Fruit fly (Drosophila melanogaster) whole organism, adult: ENCODE data around the gene Gug.

Source experiments
- CG11617 ChIP-seq: fragments of 200-800 bp; sonication (Bioruptor generic); optimal IDR thresholded peaks from 2 replicates; lab custom pipeline; 2017; ENCODE audit warnings: mild to moderate bottlenecking, missing biosample characterization, missing genetic modification reagents, missing genetic modification characterization
- CG12768 ChIP-seq: fragments of 200-800 bp; sonication (Bioruptor generic); optimal IDR thresholded peaks from 2 replicates; lab custom pipeline; 2017; ENCODE audit warnings: missing biosample characterization, missing genetic modification characterization, mild to moderate bottlenecking, moderate library complexity, missing genetic modification reagents
- CG1620 ChIP-seq: fragments of 200-800 bp; sonication (Bioruptor generic); optimal IDR thresholded peaks from 2 replicates; lab custom pipeline; 2016; ENCODE audit warnings: missing biosample characterization, missing genetic modification characterization
- CG33017 ChIP-seq: fragments of 200-800 bp; sonication (Bioruptor generic); optimal IDR thresholded peaks from 2 replicates; lab custom pipeline; 2018; ENCODE audit warnings: missing biosample characterization, mild to moderate bottlenecking, missing genetic modification characterization, moderate library complexity
- CG5204 ChIP-seq: fragments of 200-800 bp; sonication (Bioruptor generic); optimal IDR thresholded peaks from 2 replicates; lab custom pipeline; 2016; ENCODE audit warnings: missing biosample characterization, missing genetic modification characterization
- CG7045 ChIP-seq: fragments of 200-800 bp; sonication (Bioruptor generic); optimal IDR thresholded peaks from 2 replicates; lab custom pipeline; 2017; ENCODE audit warnings: missing biosample characterization, mild to moderate bottlenecking, missing genetic modification characterization
- CG7101 ChIP-seq: fragments of 200-800 bp; sonication (Bioruptor generic); optimal IDR thresholded peaks from 2 replicates; lab custom pipeline; 2018; ENCODE audit warnings: missing biosample characterization, mild to moderate bottlenecking, missing genetic modification characterization, moderate library complexity
- Clk ChIP-seq: fragments of 200-800 bp; sonication (Bioruptor generic); optimal IDR thresholded peaks from 2 replicates; lab custom pipeline; 2017; ENCODE audit warnings: missing biosample characterization, missing genetic modification characterization
- Crg-1 ChIP-seq: fragments of 200-800 bp; sonication (Bioruptor generic); optimal IDR thresholded peaks from 2 replicates; lab custom pipeline; 2016; ENCODE audit warnings: missing biosample characterization, missing genetic modification characterization
- Hr96 ChIP-seq: fragments of 200-800 bp; sonication (Bioruptor generic); optimal IDR thresholded peaks from 2 replicates; lab custom pipeline; 2016; ENCODE audit warnings: missing biosample characterization, missing genetic modification characterization
- Mnt ChIP-seq: fragments of 200-800 bp; sonication (Bioruptor generic); optimal IDR thresholded peaks from 2 replicates; lab custom pipeline; 2016; ENCODE audit warnings: missing biosample characterization, mild to moderate bottlenecking, missing genetic modification characterization
- cnc ChIP-seq, 2 experiments: fragments of >200 bp; optimal IDR thresholded peaks; 2 replicates each; lab custom pipeline; 2017
- kay ChIP-seq: fragments of 200-800 bp; sonication (Bioruptor generic); peaks from one replicate; lab custom pipeline; 2016; ENCODE audit warnings: missing biosample characterization, missing genetic modification characterization, borderline replicate concordance

DNA sequence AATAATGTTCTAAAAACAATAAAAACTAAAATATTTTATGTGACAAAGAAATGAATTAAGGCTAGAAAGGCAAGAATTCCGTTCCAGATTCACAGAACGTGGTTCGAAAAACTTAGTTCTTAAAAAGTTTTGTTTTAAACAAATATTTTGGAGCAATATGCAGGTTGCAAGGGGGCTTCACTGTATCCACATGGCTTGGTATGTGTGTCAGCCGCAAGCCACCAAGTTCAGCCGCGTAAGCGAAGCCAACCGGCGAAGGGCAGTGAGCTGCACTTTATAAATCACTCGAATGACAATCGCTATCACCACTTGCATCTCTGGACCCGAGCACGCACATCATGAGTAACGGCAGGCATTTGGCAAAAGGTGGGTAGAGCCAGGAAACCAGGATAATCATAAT, 70.5 kb downstream of the Gug start, which contains the start of gene se:
- no peak for TF ChIP-seq Mnt (GFP tag; lab: Kevin White, UChicago)
- TF ChIP-seq CG11617, result no peak
- TF ChIP-seq kay (GFP tag; lab: Kevin White, UChicago), result no peak
- TF ChIP-seq CG1620 (GFP tag; lab: Kevin White, UChicago), result no peak
- no peak for TF ChIP-seq CG7045 (GFP tag; lab: Kevin White, UChicago)
- TF ChIP-seq Clk (GFP tag; lab: Kevin White, UChicago), result no peak
- TF ChIP-seq cnc (optimal IDR thresholded peaks at IDR 0.05; lab: Kevin White, UChicago), result no peak
- no peak for TF ChIP-seq CG33017 (tag; lab: Kevin White, UChicago)
- TF ChIP-seq CG5204, result no peak
- TF ChIP-seq Hr96 (GFP tag; lab: Kevin White, UChicago), result no peak
- no peak for TF ChIP-seq Crg-1 (GFP tag; lab: Kevin White, UChicago)
- no peak for TF ChIP-seq CG12768 (GFP tag; lab: Kevin White, UChicago)
- TF ChIP-seq CG7101 (tag; lab: Kevin White, UChicago), result no peak
